Worm (Caenorhabditis elegans) whole organism, L4 larva: ENCODE measurements around the gene srd-66.

Experiments
- F10B5.3 ChIP-seq: sonication (generic microtip); optimal IDR thresholded peaks from 2 replicates; lab custom pipeline; 2016; ENCODE audit warnings: mild to moderate bottlenecking, missing genetic modification characterization, missing compliant biosample characterization
- T26A8.4 ChIP-seq: fragments of 200-800 bp; sonication (Bioruptor generic); IDR thresholded peaks from 2 replicates; pipeline ENCODE4 v1.3.6; 2022; ENCODE audit warnings: missing genetic modification characterization, missing compliant biosample characterization
- Y105C5A.15 ChIP-seq: fragments of 200-800 bp; sonication (Bioruptor generic); IDR thresholded peaks from 2 replicates; pipeline ENCODE4 v1.3.6; 2022; ENCODE audit warnings: missing genetic modification characterization, missing compliant biosample characterization
- Y5F2A.4 ChIP-seq: fragments of 200-800 bp; sonication (Bioruptor generic); optimal IDR thresholded peaks from 2 replicates; lab custom pipeline; 2018; ENCODE audit warnings: mild to moderate bottlenecking, missing genetic modification characterization, missing compliant biosample characterization
- ZK546.5 ChIP-seq, 2 experiments: sonication (generic microtip); optimal IDR thresholded peaks; 2 replicates each; lab custom pipeline; 2017; ENCODE audit warnings: missing biosample characterization in 2 of 2, missing genetic modification characterization in 2 of 2
- aha-1 ChIP-seq: fragments of 150-350 bp; peaks from one replicate; lab custom pipeline; 2014; ENCODE audit warnings: missing biosample characterization, missing genetic modification characterization
- aly-2 ChIP-seq: sonication (generic microtip); optimal IDR thresholded peaks from 2 replicates; lab custom pipeline; 2018; ENCODE audit warnings: missing biosample characterization, missing genetic modification characterization
- ama-1 ChIP-seq: fragments of 150-350 bp; optimal IDR thresholded peaks from 2 replicates; lab custom pipeline; 2014; ENCODE audit warnings: inconsistent platforms, mixed read lengths
- arid-1 ChIP-seq: fragments of 200-800 bp; sonication (Bioruptor generic); conservative IDR thresholded peaks from 2 replicates; pipeline ENCODE4 v1.3.6; 2022; ENCODE audit warnings: missing genetic modification reagents, missing genetic modification characterization, missing compliant biosample characterization
- ceh-32 ChIP-seq: sonication (generic microtip); optimal IDR thresholded peaks from 2 replicates; lab custom pipeline; 2016; ENCODE audit warnings: mild to moderate bottlenecking, missing genetic modification characterization, missing compliant biosample characterization; ENCODE audit not compliant: poor library complexity
- dmd-9 ChIP-seq: fragments of 200-800 bp; sonication (Bioruptor generic); IDR thresholded peaks from 2 replicates; pipeline ENCODE4 v1.3.6; 2022; ENCODE audit warnings: missing genetic modification reagents, missing genetic modification characterization, missing compliant biosample characterization
- duxl-1 ChIP-seq: sonication (generic microtip); optimal IDR thresholded peaks from 2 replicates; lab custom pipeline; 2016; ENCODE audit warnings: mild to moderate bottlenecking, missing genetic modification characterization, moderate library complexity, missing compliant biosample characterization; ENCODE audit not compliant: poor library complexity
- fkh-10 ChIP-seq: fragments of 150-350 bp; optimal IDR thresholded peaks from 2 replicates; lab custom pipeline; 2014; ENCODE audit warnings: missing biosample characterization, missing genetic modification reagents, missing genetic modification characterization
- fos-1 ChIP-seq: fragments of 150-350 bp; optimal IDR thresholded peaks from 2 replicates; lab custom pipeline; 2014; ENCODE audit warnings: missing biosample characterization, missing genetic modification characterization
- gei-8 ChIP-seq: fragments of 200-800 bp; sonication (Bioruptor generic); optimal IDR thresholded peaks from 2 replicates; lab custom pipeline; 2018; ENCODE audit warnings: mild to moderate bottlenecking, missing genetic modification characterization, missing compliant biosample characterization
- jun-1 ChIP-seq: fragments of 150-350 bp; optimal IDR thresholded peaks from 2 replicates; lab custom pipeline; 2014; ENCODE audit warnings: missing biosample characterization, missing genetic modification reagents, missing genetic modification characterization
- lin-1 ChIP-seq: fragments of 200-800 bp; sonication (Bioruptor generic); IDR thresholded peaks from 2 replicates; pipeline ENCODE4 v1.3.6; 2022; ENCODE audit warnings: missing genetic modification reagents, missing genetic modification characterization, missing compliant biosample characterization
- lin-13 ChIP-seq: fragments of 150-350 bp; optimal IDR thresholded peaks from 2 replicates; lab custom pipeline; 2014; ENCODE audit warnings: missing biosample characterization, missing genetic modification reagents, missing genetic modification characterization
- lin-15B ChIP-seq: fragments of 150-350 bp; sonication (generic microtip); optimal IDR thresholded peaks from 3 replicates; lab custom pipeline; 2014; ENCODE audit warnings: missing biosample characterization, missing genetic modification characterization
- lin-38 ChIP-seq: fragments of 200-800 bp; sonication (Bioruptor generic); IDR thresholded peaks from 2 replicates; pipeline ENCODE4 v1.3.6; 2022; ENCODE audit warnings: missing genetic modification reagents, missing genetic modification characterization, missing compliant biosample characterization
- lsy-2 ChIP-seq, 2 experiments: fragments of 150-350 bp in 1 of 2; sonication (generic microtip) in 1 of 2; optimal IDR thresholded peaks; 2 replicates each; lab custom pipeline; 2014 to 2017; ENCODE audit warnings: missing biosample characterization in 2 of 2, missing genetic modification characterization in 2 of 2
- mxl-3 ChIP-seq: fragments of 200-800 bp; sonication (Bioruptor generic); optimal IDR thresholded peaks from 2 replicates; lab custom pipeline; 2018; ENCODE audit warnings: mild to moderate bottlenecking, missing genetic modification characterization, missing compliant biosample characterization
- nhr-102 ChIP-seq: sonication (generic microtip); optimal IDR thresholded peaks from 2 replicates; lab custom pipeline; 2016; ENCODE audit warnings: mild to moderate bottlenecking, missing genetic modification characterization, moderate library complexity, missing compliant biosample characterization
- nhr-11 ChIP-seq: fragments of 150-350 bp; optimal IDR thresholded peaks from 2 replicates; lab custom pipeline; 2014; ENCODE audit warnings: missing biosample characterization, missing genetic modification characterization
- nhr-41 ChIP-seq: fragments of 200-800 bp; sonication (Bioruptor generic); IDR thresholded peaks from 2 replicates; pipeline ENCODE4 v1.3.6; 2022; ENCODE audit warnings: missing genetic modification reagents, missing genetic modification characterization, missing compliant biosample characterization
- nhr-76 ChIP-seq: fragments of 150-350 bp; optimal IDR thresholded peaks from 2 replicates; lab custom pipeline; 2014; ENCODE audit warnings: missing biosample characterization, missing genetic modification characterization
- pha-4 ChIP-seq, 2 experiments: fragments of 150-350 bp in 1 of 2; fragments of 200-800 bp in 1 of 2; sonication (Bioruptor generic) in 1 of 2; IDR thresholded peaks in 1 of 2; optimal IDR thresholded peaks in 1 of 2; 2 replicates each; pipeline versions ENCODE4 v1.3.6 to Lab custom; 2014 to 2022; ENCODE audit warnings: missing genetic modification characterization in 2 of 2, missing genetic modification reagents in 2 of 2, missing biosample characterization in 1 of 2, missing compliant biosample characterization in 1 of 2
- saeg-2 ChIP-seq: fragments of 200-800 bp; sonication (Bioruptor generic); IDR thresholded peaks from 2 replicates; pipeline ENCODE4 v1.3.6; 2022; ENCODE audit warnings: missing genetic modification reagents, missing genetic modification characterization, missing compliant biosample characterization
- sdz-12 ChIP-seq: fragments of 200-800 bp; sonication (Bioruptor generic); optimal IDR thresholded peaks from 2 replicates; lab custom pipeline; 2018; ENCODE audit warnings: mild to moderate bottlenecking, missing genetic modification characterization, missing compliant biosample characterization
- set-16 ChIP-seq: fragments of 200-800 bp; sonication (Bioruptor generic); IDR thresholded peaks from 2 replicates; pipeline ENCODE4 v1.3.6; 2022; ENCODE audit warnings: missing genetic modification reagents, missing genetic modification characterization, missing compliant biosample characterization
- snpc-1.2 ChIP-seq: fragments of 200-800 bp; sonication (Bioruptor generic); IDR thresholded peaks from 2 replicates; pipeline ENCODE4 v1.3.6; 2022; ENCODE audit warnings: missing genetic modification reagents, missing genetic modification characterization, missing compliant biosample characterization
- snpc-4 ChIP-seq: fragments of 150-350 bp; optimal IDR thresholded peaks from 2 replicates; lab custom pipeline; 2014; ENCODE audit warnings: missing biosample characterization, missing genetic modification characterization
- tra-1 ChIP-seq: fragments of 200-800 bp; sonication (Bioruptor generic); IDR thresholded peaks from 2 replicates; pipeline ENCODE4 v1.3.6; 2022; ENCODE audit warnings: missing genetic modification reagents, missing genetic modification characterization, missing compliant biosample characterization
- vab-7 ChIP-seq: fragments of 200-800 bp; sonication (Bioruptor generic); IDR thresholded peaks from 2 replicates; pipeline ENCODE4 v1.3.6; 2022; ENCODE audit warnings: missing genetic modification reagents, missing genetic modification characterization, missing compliant biosample characterization
- zfp-3 ChIP-seq: fragments of 200-800 bp; sonication (Bioruptor generic); conservative IDR thresholded peaks from 2 replicates; pipeline ENCODE4 v1.3.6; 2022; ENCODE audit warnings: missing genetic modification reagents, missing genetic modification characterization, missing compliant biosample characterization
- zip-2 ChIP-seq: fragments of 150-350 bp; optimal IDR thresholded peaks from 2 replicates; lab custom pipeline; 2014; ENCODE audit warnings: missing biosample characterization, missing genetic modification characterization
- ztf-7 ChIP-seq: fragments of 150-350 bp; optimal IDR thresholded peaks from 2 replicates; lab custom pipeline; 2014; ENCODE audit warnings: missing biosample characterization, missing genetic modification characterization

srd-66 gene

DNA sequence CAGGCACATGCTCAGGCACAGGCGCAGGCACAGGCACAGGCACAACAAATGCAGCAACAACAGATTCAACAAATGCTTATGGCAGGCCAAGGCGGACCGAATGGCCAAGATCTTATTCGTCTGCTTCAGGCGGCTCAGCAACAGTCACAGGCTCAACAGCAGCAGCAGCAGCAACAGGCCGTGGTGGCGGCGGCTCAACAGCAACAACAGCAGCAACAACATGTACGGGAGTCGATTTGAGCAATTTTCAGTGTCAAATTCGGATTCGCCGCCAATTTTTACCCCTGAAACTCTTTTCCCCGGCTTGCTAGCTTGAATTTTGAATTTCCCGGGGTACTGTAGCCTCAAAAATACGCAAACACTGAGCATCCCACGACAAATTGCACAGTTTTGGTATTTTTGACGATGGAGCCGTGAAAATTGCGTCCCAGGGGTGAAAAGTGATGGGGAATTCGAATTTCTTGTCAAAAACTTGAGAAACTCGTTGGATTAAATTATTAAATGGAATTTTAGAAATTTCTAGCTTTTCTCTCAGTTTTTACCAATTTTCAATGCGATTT, 44.5 kb downstream of the srd-66 start:
- TF ChIP-seq vab-7 (GFP tag; lab: Robert Waterston, UW): no peak
- peak; percentile 15 for TF ChIP-seq gei-8 (GFP tag; lab: Kevin White, UChicago)
- TF ChIP-seq pha-4 (GFP tag; IDR thresholded peaks at IDR 0.05; lab: Robert Waterston, UW): no peak
- TF ChIP-seq pha-4 (tag; optimal IDR thresholded peaks at IDR 0.05; lab: Kevin White, UChicago): no peak
- no peak for TF ChIP-seq Y5F2A.4 (GFP tag; lab: Kevin White, UChicago)
- TF ChIP-seq aly-2: no peak
- no peak for TF ChIP-seq saeg-2
- TF ChIP-seq lsy-2 (tag; optimal IDR thresholded peaks at IDR 0.05; lab: Kevin White, UChicago): peak in 1 of 2 experiments; percentile 54
- TF ChIP-seq ceh-32 (tag; lab: Kevin White, UChicago): no peak
- no peak for TF ChIP-seq tra-1 (GFP tag; lab: Robert Waterston, UW)
- no peak for TF ChIP-seq sdz-12 (GFP tag; lab: Kevin White, UChicago)
- no peak for TF ChIP-seq jun-1 (tag; lab: Kevin White, UChicago)
- no peak for TF ChIP-seq ztf-7 (tag; lab: Kevin White, UChicago)
- TF ChIP-seq aha-1 (tag; lab: Kevin White, UChicago): peak; percentile 71
- TF ChIP-seq lin-1 (GFP tag; lab: Robert Waterston, UW): no peak
- TF ChIP-seq lin-13 (GFP tag; lab: Kevin White, UChicago): peak; percentile 79
- no peak for TF ChIP-seq mxl-3
- no peak for TF ChIP-seq dmd-9 (GFP tag; lab: Robert Waterston, UW)
- no peak for TF ChIP-seq snpc-4 (tag; lab: Kevin White, UChicago)
- no peak for TF ChIP-seq arid-1
- TF ChIP-seq nhr-41: no peak
- TF ChIP-seq ama-1 (lab: Kevin White, UChicago): no peak
- TF ChIP-seq lin-38 (GFP tag; lab: Robert Waterston, UW): no peak
- no peak for TF ChIP-seq Y105C5A.15 (GFP tag; lab: Robert Waterston, UW)
- no peak for TF ChIP-seq zip-2
- TF ChIP-seq T26A8.4 (GFP tag; lab: Robert Waterston, UW): no peak
- no peak for TF ChIP-seq nhr-11 (tag; lab: Kevin White, UChicago)
- no peak for TF ChIP-seq ZK546.5 (tag; optimal IDR thresholded peaks at IDR 0.05; lab: Kevin White, UChicago)
- peak; percentile 19; the same call in 1 of the 2 replicates for TF ChIP-seq set-16
- TF ChIP-seq nhr-102 (tag; lab: Kevin White, UChicago): no peak
- no peak for TF ChIP-seq zfp-3
- no peak for TF ChIP-seq snpc-1.2 (GFP tag; lab: Robert Waterston, UW)
- no peak for TF ChIP-seq duxl-1 (tag; lab: Kevin White, UChicago)
- no peak for TF ChIP-seq fos-1 (tag; lab: Kevin White, UChicago)

DNA sequence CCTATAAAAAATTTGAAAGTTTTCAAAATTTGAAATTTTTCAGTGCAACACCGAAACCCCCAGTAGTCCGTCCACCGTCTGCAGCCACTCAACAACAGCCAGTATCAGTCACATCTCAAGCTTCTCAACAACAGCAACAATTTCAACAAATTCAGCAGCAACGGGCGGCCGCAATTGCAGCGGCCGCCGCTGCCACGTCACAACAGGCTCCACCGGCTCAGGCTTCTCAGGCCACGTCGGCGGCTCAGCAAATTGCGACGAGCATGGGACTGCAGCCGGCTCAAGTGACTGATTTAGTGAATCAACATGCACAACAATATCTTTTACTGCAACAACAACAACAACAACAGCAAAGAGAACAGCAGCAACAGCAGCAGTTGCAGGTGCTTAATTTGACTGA, 48.3 kb downstream of the srd-66 start:
- TF ChIP-seq lin-15B (no peak), fkh-10 (GFP tag; lab: Kevin White, UChicago) (no peak), set-16 (peak; percentile 84), aha-1 (tag; lab: Kevin White, UChicago) (peak; percentile 52)

DNA sequence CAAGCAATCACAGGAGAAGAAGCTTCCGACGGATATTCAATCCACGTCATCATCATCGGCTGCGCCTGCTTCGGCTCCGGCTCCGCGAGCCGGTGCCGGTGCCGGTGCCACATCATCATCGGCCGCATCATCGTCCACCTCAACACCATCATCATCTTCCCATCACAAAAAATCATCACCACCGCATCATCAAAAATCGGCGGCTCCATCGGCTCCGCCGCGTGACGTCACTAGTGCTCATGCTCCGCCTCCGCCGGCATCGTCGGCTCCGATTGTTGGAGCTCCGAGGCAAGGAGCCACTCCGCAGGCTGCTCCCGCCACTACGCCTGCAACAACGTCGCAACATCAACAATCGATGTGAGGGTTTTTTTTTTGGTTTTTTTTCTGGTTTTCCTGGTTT, 50.4 kb downstream of the srd-66 start:
- TF ChIP-seq Y5F2A.4 (GFP tag; lab: Kevin White, UChicago) (no peak), set-16 (peak; percentile 93), gei-8 (GFP tag; lab: Kevin White, UChicago) (no peak), zfp-3 (no peak), F10B5.3 (tag; lab: Kevin White, UChicago) (no peak), nhr-76 (tag; lab: Kevin White, UChicago) (no peak), ceh-32 (tag; lab: Kevin White, UChicago) (no peak), nhr-11 (tag; lab: Kevin White, UChicago) (no peak)
